Fruit fly (Drosophila melanogaster): ENCODE measurements around the gene CG14238.
A peak's percentile ranks its signal among the peaks of the same experiment; 100 is the strongest.

CG14238 gene

DNA sequence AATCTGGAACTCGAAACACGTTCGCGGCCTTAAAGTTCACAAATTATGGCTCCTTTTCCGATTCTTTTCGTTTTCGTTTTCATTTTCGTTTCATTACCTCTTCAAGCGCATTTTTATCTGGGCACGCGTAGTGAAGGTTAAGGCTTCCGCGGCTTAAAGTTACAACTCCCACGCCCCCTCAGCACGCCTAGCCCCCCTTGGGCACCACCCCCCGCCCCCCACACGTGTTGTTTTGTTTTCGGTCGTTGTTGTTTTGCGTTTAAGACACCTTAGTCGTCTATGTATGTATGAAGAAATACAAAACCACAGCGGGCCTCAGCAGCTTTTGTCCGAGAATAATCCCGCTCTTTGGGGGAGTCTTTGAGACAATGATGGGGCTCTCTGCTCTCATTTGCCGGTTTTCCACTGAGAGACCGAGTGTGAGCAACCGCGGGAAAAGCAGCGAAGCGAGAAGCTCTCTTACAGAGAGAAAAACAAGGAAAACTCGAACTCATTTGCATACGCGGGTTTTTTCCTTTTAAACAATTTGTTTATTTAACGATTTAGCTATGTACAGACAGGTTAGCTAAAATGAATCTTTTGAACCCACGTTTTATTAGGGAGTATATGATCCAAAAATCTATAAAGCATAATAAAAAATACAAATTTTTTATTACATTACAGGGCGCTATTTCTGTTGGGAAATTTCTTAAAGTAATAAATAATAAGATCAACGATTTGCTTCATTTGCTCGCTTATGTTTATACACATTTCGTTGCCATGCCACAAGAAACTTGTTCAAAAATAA lies 4.3 kb downstream of the CG14238 start (continued):
- TF ChIP-seq CG8290 (GFP tag; optimal IDR thresholded peaks at IDR 0.05) (no peak), CG8290 (tag; optimal IDR thresholded peaks at IDR 0.05) (no peak), CG4730 (GFP tag; IDR thresholded peaks at IDR 0.05) (no peak), CG33213 (GFP tag; optimal IDR thresholded peaks at IDR 0.05) (no peak), salm (tag; optimal IDR thresholded peaks at IDR 0.05) (no peak), CG7839 (tag; optimal IDR thresholded peaks at IDR 0.05) (peak; percentile 33), CG6683 (GFP tag; optimal IDR thresholded peaks at IDR 0.05) (no peak), CG42726 (GFP tag; IDR thresholded peaks at IDR 0.05; ENCODE audit: partially characterized antibody) (no peak), CG10959 (GFP tag; IDR thresholded peaks at IDR 0.05) (no peak), bcd (GFP tag; optimal IDR thresholded peaks at IDR 0.05) (no peak), Abd-B (GFP tag; optimal IDR thresholded peaks at IDR 0.05) (no peak), CG8281 (tag; optimal IDR thresholded peaks at IDR 0.05) (no peak), CG11696 (GFP tag; IDR thresholded peaks at IDR 0.05) (no peak), lmd (GFP tag; IDR thresholded peaks at IDR 0.05) (0 out of 2 replicates have a peak, but pooled peaks have one; percentile 36), MESR4 (GFP tag; optimal IDR thresholded peaks at IDR 0.05) (no peak), cato (GFP tag; optimal IDR thresholded peaks at IDR 0.05; ENCODE audit: borderline replicate concordance) (no peak), gfzf (GFP tag; optimal IDR thresholded peaks at IDR 0.05) (no peak), fd3F (GFP tag; optimal IDR thresholded peaks at IDR 0.05) (no peak), sima (GFP tag; optimal IDR thresholded peaks at IDR 0.05) (no peak), unpg (GFP tag; optimal IDR thresholded peaks at IDR 0.05) (peak; percentile 37), eve (GFP tag; optimal IDR thresholded peaks at IDR 0.05) (no peak), Max (GFP tag; optimal IDR thresholded peaks at IDR 0.05) (peak; percentile 21), wek (GFP tag; optimal IDR thresholded peaks at IDR 0.05) (no peak), Hr39 (optimal IDR thresholded peaks at IDR 0.05) (no peak), NC2α (GFP tag; optimal IDR thresholded peaks at IDR 0.05) (no peak), fru (optimal IDR thresholded peaks at IDR 0.05) (no peak), CG6689 (GFP tag; IDR thresholded peaks at IDR 0.05) (0 out of 2 replicates have a peak, but pooled peaks have one; percentile 26), corto (GFP tag; optimal IDR thresholded peaks at IDR 0.05) (no peak), Elba2 (GFP tag; optimal IDR thresholded peaks at IDR 0.05) (no peak), peb (GFP tag; IDR thresholded peaks at IDR 0.05) (no peak), ap (GFP tag; IDR thresholded peaks at IDR 0.05) (no peak), ems (GFP tag; optimal IDR thresholded peaks at IDR 0.05) (peak; percentile 16), mam (GFP tag; optimal IDR thresholded peaks at IDR 0.05) (no peak), HHEX (GFP tag; optimal IDR thresholded peaks at IDR 0.05) (peak; percentile 35), luna (GFP tag; optimal IDR thresholded peaks at IDR 0.05) (no peak), caup (GFP tag; optimal IDR thresholded peaks at IDR 0.05; ENCODE audit: severe bottlenecking) (no peak), CG10543 (GFP tag; optimal IDR thresholded peaks at IDR 0.05) (peak; percentile 26), CG11247 (GFP tag; IDR thresholded peaks at IDR 0.05) (0 out of 2 replicates have a peak, but pooled peaks have one; percentile 30), Xbp1 (GFP tag; optimal IDR thresholded peaks at IDR 0.05) (peak; percentile 4), CG43689 (GFP tag; IDR thresholded peaks at IDR 0.05) (no peak), CG13775 (GFP tag; optimal IDR thresholded peaks at IDR 0.05) (no peak), B-H2 (GFP tag; optimal IDR thresholded peaks at IDR 0.05) (no peak), CG10274 (GFP tag; optimal IDR thresholded peaks at IDR 0.05) (no peak), CG1024 (GFP tag; IDR thresholded peaks at IDR 0.05) (no peak), CG9817 (tag; optimal IDR thresholded peaks at IDR 0.05) (no peak), B-H1 (GFP tag; IDR thresholded peaks at IDR 0.05) (no peak; the same call in 2 of the 3 replicates), kni (GFP tag; optimal IDR thresholded peaks at IDR 0.05) (no peak), CG6175 (GFP tag; IDR thresholded peaks at IDR 0.05) (no peak), pb (GFP tag; optimal IDR thresholded peaks at IDR 0.05) (no peak), lbe (GFP tag; optimal IDR thresholded peaks at IDR 0.05) (no peak)

Data from whole organism, embryonic.